Fruit fly (Drosophila melanogaster) whole organism, embryonic: ENCODE results near the gene MESR6.

Experiments
- Ada2b ChIP-seq: fragments of 200-800 bp; sonication (Bioruptor generic); IDR thresholded peaks from 2 replicates; pipeline ENCODE4 v1.3.6; 2022; ENCODE audit warnings: missing biosample characterization, missing genetic modification characterization
- BEAF-32 ChIP-seq: fragments of 200-800 bp; sonication (Bioruptor generic); optimal IDR thresholded peaks from 3 replicates; lab custom pipeline; 2017; ENCODE audit warnings: missing biosample characterization, missing genetic modification characterization, mild to moderate bottlenecking, moderate library complexity, missing genetic modification reagents
- BtbVII ChIP-seq: fragments of 200-800 bp; sonication (Bioruptor generic); optimal IDR thresholded peaks from 3 replicates; lab custom pipeline; 2017; ENCODE audit warnings: missing biosample characterization, mild to moderate bottlenecking, missing genetic modification characterization
- CG1024 ChIP-seq: fragments of 200-800 bp; sonication (Bioruptor generic); IDR thresholded peaks from 2 replicates; pipeline ENCODE4 v1.3.6; 2022; ENCODE audit warnings: missing biosample characterization, missing genetic modification characterization
- CG10267 ChIP-seq: fragments of 200-800 bp; sonication (Bioruptor generic); optimal IDR thresholded peaks from 2 replicates; lab custom pipeline; 2018; ENCODE audit warnings: missing biosample characterization, mild to moderate bottlenecking, missing genetic modification characterization, moderate library complexity
- CG10321 ChIP-seq: fragments of 200-800 bp; sonication (Bioruptor generic); IDR thresholded peaks from 2 replicates; pipeline ENCODE4 v1.3.6; 2022; ENCODE audit warnings: missing biosample characterization, missing genetic modification characterization
- CG12236 ChIP-seq: fragments of 200-800 bp; sonication (Bioruptor generic); optimal IDR thresholded peaks from 2 replicates; lab custom pipeline; 2016; ENCODE audit warnings: missing biosample characterization, missing genetic modification characterization
- CG13894 ChIP-seq: fragments of 200-800 bp; sonication (Bioruptor generic); optimal IDR thresholded peaks from 3 replicates; lab custom pipeline; 2018; ENCODE audit warnings: missing biosample characterization, mild to moderate bottlenecking, missing genetic modification characterization, moderate library complexity
- CG14710 ChIP-seq: fragments of 200-800 bp; sonication (Bioruptor generic); optimal IDR thresholded peaks from 3 replicates; lab custom pipeline; 2019; ENCODE audit warnings: missing biosample characterization, mild to moderate bottlenecking, missing genetic modification characterization, moderate library complexity
- CG15601 ChIP-seq: fragments of 200-800 bp; sonication (Bioruptor generic); optimal IDR thresholded peaks from 3 replicates; lab custom pipeline; 2019; ENCODE audit warnings: missing biosample characterization, mild to moderate bottlenecking, missing genetic modification characterization, moderate library complexity
- CG17359 ChIP-seq: fragments of 200-800 bp; sonication (Bioruptor generic); optimal IDR thresholded peaks from 3 replicates; lab custom pipeline; 2018; ENCODE audit warnings: missing biosample characterization, mild to moderate bottlenecking, missing genetic modification characterization, moderate library complexity
- CG17361 ChIP-seq: fragments of 200-800 bp; sonication (Bioruptor generic); IDR thresholded peaks from 3 replicates; pipeline ENCODE4 v1.3.6; 2022; ENCODE audit warnings: missing biosample characterization, missing genetic modification characterization
- CG17912 ChIP-seq: fragments of 200-800 bp; sonication (Bioruptor generic); optimal IDR thresholded peaks from 2 replicates; lab custom pipeline; 2018; ENCODE audit warnings: missing biosample characterization, mild to moderate bottlenecking, missing genetic modification characterization
- CG18599 ChIP-seq: fragments of 200-800 bp; sonication (Bioruptor generic); optimal IDR thresholded peaks from 3 replicates; lab custom pipeline; 2017; ENCODE audit warnings: missing biosample characterization, missing genetic modification characterization, mild to moderate bottlenecking, moderate library complexity, missing genetic modification reagents
- CG32767 ChIP-seq: fragments of 200-800 bp; sonication (Bioruptor generic); IDR thresholded peaks from 2 replicates; pipeline ENCODE4 v1.3.6; 2022; ENCODE audit warnings: missing biosample characterization, missing genetic modification characterization
- CG3281 ChIP-seq: fragments of 200-800 bp; sonication (Bioruptor generic); optimal IDR thresholded peaks from 3 replicates; lab custom pipeline; 2017; ENCODE audit warnings: missing biosample characterization, mild to moderate bottlenecking, missing genetic modification characterization
- CG3407 ChIP-seq: fragments of 200-800 bp; sonication (Bioruptor generic); optimal IDR thresholded peaks from 2 replicates; lab custom pipeline; 2018; ENCODE audit warnings: missing biosample characterization, mild to moderate bottlenecking, missing genetic modification characterization
- CG7372 ChIP-seq: fragments of 200-800 bp; sonication (Bioruptor generic); IDR thresholded peaks from 2 replicates; pipeline ENCODE4 v1.3.6; 2022; ENCODE audit warnings: missing biosample characterization, missing genetic modification characterization
- CG7786 ChIP-seq: fragments of 200-800 bp; sonication (Bioruptor generic); optimal IDR thresholded peaks from 2 replicates; lab custom pipeline; 2016; ENCODE audit warnings: missing biosample characterization, missing genetic modification characterization
- Doc2 ChIP-seq: fragments of 200-800 bp; sonication (Bioruptor generic); IDR thresholded peaks from 2 replicates; pipeline ENCODE4 v1.3.6; 2022; ENCODE audit warnings: missing biosample characterization, missing genetic modification characterization
- Fer3 ChIP-seq: fragments of 200-800 bp; sonication (Bioruptor generic); optimal IDR thresholded peaks from 2 replicates; lab custom pipeline; 2018; ENCODE audit warnings: missing biosample characterization, mild to moderate bottlenecking, missing genetic modification characterization, moderate library complexity
- Mad ChIP-seq: fragments of 200-800 bp; sonication (Bioruptor generic); optimal IDR thresholded peaks from 2 replicates; lab custom pipeline; 2016; ENCODE audit warnings: missing biosample characterization, missing genetic modification characterization
- Med ChIP-seq: fragments of 200-800 bp; sonication (Bioruptor generic); peaks from one replicate; lab custom pipeline; 2016; ENCODE audit warnings: missing biosample characterization, missing genetic modification characterization, mild to moderate bottlenecking, inconsistent platforms, moderate library complexity
- Mrtf ChIP-seq: fragments of 200-800 bp; sonication (Bioruptor generic); IDR thresholded peaks from 3 replicates; pipeline ENCODE4 v1.3.6; 2022; ENCODE audit warnings: missing biosample characterization, missing genetic modification characterization
- Neu2 ChIP-seq: fragments of 200-800 bp; sonication (Bioruptor generic); optimal IDR thresholded peaks from 3 replicates; lab custom pipeline; 2016; ENCODE audit warnings: missing biosample characterization, missing genetic modification characterization, borderline replicate concordance
- PHDP ChIP-seq: fragments of 200-800 bp; sonication (Bioruptor generic); optimal IDR thresholded peaks from 3 replicates; lab custom pipeline; 2018; ENCODE audit warnings: missing biosample characterization, mild to moderate bottlenecking, missing genetic modification characterization, moderate library complexity
- Six4 ChIP-seq: fragments of 200-800 bp; sonication (Bioruptor generic); optimal IDR thresholded peaks from 2 replicates; lab custom pipeline; 2016; ENCODE audit warnings: missing biosample characterization, missing genetic modification characterization
- Sox102F ChIP-seq: fragments of 200-800 bp; sonication (Bioruptor generic); optimal IDR thresholded peaks from 2 replicates; lab custom pipeline; 2018; ENCODE audit warnings: missing biosample characterization, mild to moderate bottlenecking, missing genetic modification characterization, moderate library complexity
- amos ChIP-seq: fragments of 200-800 bp; sonication (Bioruptor generic); IDR thresholded peaks from 2 replicates; pipeline ENCODE4 v1.3.6; 2022; ENCODE audit warnings: missing biosample characterization, missing genetic modification characterization; ENCODE audit not compliant: partially characterized antibody
- bigmax ChIP-seq: fragments of 200-800 bp; sonication (Bioruptor generic); optimal IDR thresholded peaks from 2 replicates; lab custom pipeline; 2018; ENCODE audit warnings: missing biosample characterization, mild to moderate bottlenecking, missing genetic modification characterization
- cas ChIP-seq: fragments of 200-800 bp; sonication (Bioruptor generic); IDR thresholded peaks from 2 replicates; pipeline ENCODE4 v1.3.6; 2022; ENCODE audit warnings: missing biosample characterization, missing genetic modification characterization
- da ChIP-seq: fragments of 200-800 bp; sonication (Bioruptor generic); optimal IDR thresholded peaks from 2 replicates; lab custom pipeline; 2016; ENCODE audit warnings: missing biosample characterization, missing genetic modification characterization
- dmrt11E ChIP-seq: fragments of 200-800 bp; sonication (Bioruptor generic); optimal IDR thresholded peaks from 3 replicates; lab custom pipeline; 2018; ENCODE audit warnings: missing biosample characterization, mild to moderate bottlenecking, missing genetic modification characterization, moderate library complexity
- en ChIP-seq: fragments of 200-800 bp; sonication (Bioruptor generic); optimal IDR thresholded peaks from 2 replicates; lab custom pipeline; 2016; ENCODE audit warnings: missing biosample characterization, missing genetic modification characterization
- gfzf ChIP-seq: fragments of 200-800 bp; sonication (Bioruptor generic); optimal IDR thresholded peaks from 2 replicates; lab custom pipeline; 2016; ENCODE audit warnings: missing biosample characterization, mild to moderate bottlenecking, missing genetic modification characterization, moderate library complexity
- jing ChIP-seq: fragments of 200-800 bp; sonication (Bioruptor generic); optimal IDR thresholded peaks from 2 replicates; lab custom pipeline; 2018; ENCODE audit warnings: missing biosample characterization, mild to moderate bottlenecking, missing genetic modification characterization
- jumu ChIP-seq: fragments of 200-800 bp; sonication (Bioruptor generic); optimal IDR thresholded peaks from 3 replicates; lab custom pipeline; 2016; ENCODE audit warnings: missing biosample characterization, missing genetic modification characterization
- nmo ChIP-seq: fragments of 200-800 bp; sonication (Bioruptor generic); optimal IDR thresholded peaks from 2 replicates; lab custom pipeline; 2018; ENCODE audit warnings: missing biosample characterization, mild to moderate bottlenecking, missing genetic modification characterization, moderate library complexity
- onecut ChIP-seq: fragments of 200-800 bp; sonication (Bioruptor generic); IDR thresholded peaks from 2 replicates; pipeline ENCODE4 v1.3.6; 2022; ENCODE audit warnings: missing biosample characterization, missing genetic modification characterization
- otp ChIP-seq: fragments of 200-800 bp; sonication (Bioruptor generic); IDR thresholded peaks from 3 replicates; pipeline ENCODE4, ENCODE4 v1.3.6; 2022; ENCODE audit warnings: missing biosample characterization, missing genetic modification characterization
- pb ChIP-seq: fragments of 200-800 bp; sonication (Bioruptor generic); optimal IDR thresholded peaks from 3 replicates; lab custom pipeline; 2016; ENCODE audit warnings: missing biosample characterization, missing genetic modification characterization
- prd ChIP-seq, 3 experiments: fragments of >200 bp in 2 of 3; fragments of 200-800 bp in 1 of 3; sonication (Bioruptor generic) in 1 of 3; optimal IDR thresholded peaks in 2 of 3; IDR thresholded peaks in 1 of 3; 2 replicates in 2 of 3; 3 replicates in 1 of 3; pipeline versions ENCODE4 v1.3.6 to Lab custom; 2017 to 2022; ENCODE audit warnings: missing biosample characterization in 1 of 3, missing genetic modification characterization in 1 of 3
- repo ChIP-seq: fragments of 200-800 bp; sonication (Bioruptor generic); optimal IDR thresholded peaks from 2 replicates; lab custom pipeline; 2016; ENCODE audit warnings: missing biosample characterization, missing genetic modification characterization
- sisA ChIP-seq: fragments of 200-800 bp; sonication (Bioruptor generic); IDR thresholded peaks from 2 replicates; pipeline ENCODE4 v1.3.6; 2022; ENCODE audit warnings: missing biosample characterization, missing genetic modification characterization
- tio ChIP-seq: fragments of 200-800 bp; sonication (Bioruptor generic); optimal IDR thresholded peaks from 2 replicates; lab custom pipeline; 2017; ENCODE audit warnings: missing biosample characterization, missing genetic modification characterization, inconsistent platforms
- trh ChIP-seq: fragments of 200-800 bp; sonication (Bioruptor generic); optimal IDR thresholded peaks from 2 replicates; lab custom pipeline; 2016; ENCODE audit warnings: missing biosample characterization, missing genetic modification characterization
- tup ChIP-seq: fragments of 200-800 bp; sonication (Bioruptor generic); optimal IDR thresholded peaks from 2 replicates; lab custom pipeline; 2016; ENCODE audit warnings: missing biosample characterization, mild to moderate bottlenecking, missing genetic modification characterization, moderate library complexity
- vnd ChIP-seq: fragments of 200-800 bp; sonication (Bioruptor generic); IDR thresholded peaks from 3 replicates; pipeline ENCODE4 v1.3.6; 2022; ENCODE audit warnings: missing biosample characterization, missing genetic modification characterization; ENCODE audit not compliant: partially characterized antibody

MESR6 gene

dm6 chr3L:19073029-19073908, 19.2 kb upstream of the MESR6 start (continued):
- TF ChIP-seq repo (GFP tag; lab: Kevin White, UChicago) (no peak), Neu2 (GFP tag; lab: Kevin White, UChicago) (no peak), CG10321 (no peak), Fer3 (no peak), BtbVII (GFP tag; lab: Kevin White, UChicago) (no peak), bigmax (GFP tag; lab: Kevin White, UChicago) (no peak), pb (GFP tag; lab: Kevin White, UChicago) (no peak), da (GFP tag; lab: Kevin White, UChicago) (no peak), CG10267 (tag; lab: Kevin White, UChicago) (no peak), tio (GFP tag; lab: Kevin White, UChicago) (no peak), Mrtf (GFP tag; lab: Robert Waterston, UW) (0 out of 3 replicates have a peak, but pooled peaks have one; percentile 46), CG7372 (peak; percentile 68), Doc2 (GFP tag; lab: Robert Waterston, UW) (no peak), CG32767 (GFP tag; lab: Robert Waterston, UW) (no peak), Six4 (GFP tag; lab: Kevin White, UChicago) (no peak), tup (GFP tag; lab: Kevin White, UChicago) (no peak), nmo (GFP tag; lab: Kevin White, UChicago) (no peak), Sox102F (GFP tag; lab: Kevin White, UChicago) (peak; percentile 34), sisA (GFP tag; lab: Robert Waterston, UW) (no peak), CG17359 (tag; lab: Kevin White, UChicago) (peak; percentile 53), CG15601 (peak; percentile 18), CG17912 (GFP tag; lab: Kevin White, UChicago) (peak; percentile 38), vnd (GFP tag; lab: Robert Waterston, UW) (no peak), prd (optimal IDR thresholded peaks at IDR 0.05; lab: Kevin White, UChicago) (no peak), prd (GFP tag; IDR thresholded peaks at IDR 0.05; lab: Robert Waterston, UW) (no peak), Mad (no peak), onecut (GFP tag; lab: Robert Waterston, UW) (peak; percentile 55), CG14710 (tag; lab: Kevin White, UChicago) (no peak), CG1024 (GFP tag; lab: Robert Waterston, UW) (0 out of 2 replicates have a peak, but pooled peaks have one; percentile 23), BEAF-32 (GFP tag; lab: Kevin White, UChicago) (no peak), jumu (GFP tag; lab: Kevin White, UChicago) (no peak), CG17361 (GFP tag; lab: Robert Waterston, UW) (no peak), CG18599 (GFP tag; lab: Kevin White, UChicago) (peak; percentile 17), en (GFP tag; lab: Kevin White, UChicago) (no peak), CG3281 (GFP tag; lab: Kevin White, UChicago) (no peak), amos (GFP tag; lab: Robert Waterston, UW) (no peak), otp (GFP tag; lab: Robert Waterston, UW) (no peak), CG3407 (GFP tag; lab: Kevin White, UChicago) (peak; percentile 52), Ada2b (GFP tag; lab: Robert Waterston, UW) (no peak), gfzf (GFP tag; lab: Kevin White, UChicago) (no peak), Med (peak; percentile 75), CG7786 (no peak), PHDP (no peak), jing (GFP tag; lab: Kevin White, UChicago) (no peak), dmrt11E (no peak), trh (no peak), cas (GFP tag; lab: Robert Waterston, UW) (no peak), CG12236 (GFP tag; lab: Kevin White, UChicago) (no peak), CG13894 (no peak)
